Fruit fly (Drosophila melanogaster) whole organism, adult: ENCODE data around the gene pcx.

ENCODE experiments used
- Hr96 ChIP-seq: fragments of 200-800 bp; sonication (Bioruptor generic); optimal IDR thresholded peaks from 2 replicates; lab custom pipeline; 2016; ENCODE audit warnings: missing biosample characterization, missing genetic modification characterization
- Mnt ChIP-seq: fragments of 200-800 bp; sonication (Bioruptor generic); optimal IDR thresholded peaks from 2 replicates; lab custom pipeline; 2016; ENCODE audit warnings: missing biosample characterization, mild to moderate bottlenecking, missing genetic modification characterization
- cic ChIP-seq: fragments of 200-800 bp; sonication (Bioruptor generic); optimal IDR thresholded peaks from 2 replicates; lab custom pipeline; 2017; ENCODE audit warnings: missing biosample characterization, mild to moderate bottlenecking, missing genetic modification characterization, moderate library complexity
- kay ChIP-seq: fragments of 200-800 bp; sonication (Bioruptor generic); peaks from one replicate; lab custom pipeline; 2016; ENCODE audit warnings: missing biosample characterization, missing genetic modification characterization, borderline replicate concordance
- pad ChIP-seq: fragments of 200-800 bp; sonication (Bioruptor generic); optimal IDR thresholded peaks from 3 replicates; lab custom pipeline; 2017; ENCODE audit warnings: missing biosample characterization, missing genetic modification characterization, mild to moderate bottlenecking, moderate library complexity, missing genetic modification reagents
- tj ChIP-seq: fragments of 200-800 bp; sonication (Bioruptor generic); optimal IDR thresholded peaks from 3 replicates; lab custom pipeline; 2017; ENCODE audit warnings: missing biosample characterization, mild to moderate bottlenecking, missing genetic modification characterization, moderate library complexity

pcx gene

dm6 chrX:2286255-2286654 lies 61.2 kb downstream of the pcx start:
- TF ChIP-seq Mnt: peak; percentile 79
- TF ChIP-seq pad (GFP tag; lab: Kevin White, UChicago): peak; percentile 11
- TF ChIP-seq kay (GFP tag; lab: Kevin White, UChicago): no peak
- peak; percentile 62 for TF ChIP-seq cic (GFP tag; lab: Kevin White, UChicago)

dm6 chrX:2286985-2287384 lies 61.9 kb downstream of the pcx start:
- TF ChIP-seq Hr96 (no peak), tj (peak; percentile 32)
